Worm (Caenorhabditis elegans) whole organism, L4 larva: ENCODE measurements around the gene msa-1.

ENCODE experiments used
- D1046.2 ChIP-seq: fragments of 200-800 bp; sonication (Bioruptor generic); IDR thresholded peaks from 2 replicates; pipeline ENCODE4 v1.3.6; 2022; ENCODE audit warnings: missing genetic modification characterization, missing compliant biosample characterization
- T26A8.4 ChIP-seq: fragments of 200-800 bp; sonication (Bioruptor generic); IDR thresholded peaks from 2 replicates; pipeline ENCODE4 v1.3.6; 2022; ENCODE audit warnings: missing genetic modification characterization, missing compliant biosample characterization
- Y105C5A.15 ChIP-seq: fragments of 200-800 bp; sonication (Bioruptor generic); IDR thresholded peaks from 2 replicates; pipeline ENCODE4 v1.3.6; 2022; ENCODE audit warnings: missing genetic modification characterization, missing compliant biosample characterization
- ZK337.2 ChIP-seq: fragments of 200-800 bp; sonication (Bioruptor generic); IDR thresholded peaks from 2 replicates; pipeline ENCODE4 v1.3.6; 2022; ENCODE audit warnings: missing genetic modification reagents, missing genetic modification characterization, missing compliant biosample characterization
- ZK546.5 ChIP-seq, 2 experiments: sonication (generic microtip); optimal IDR thresholded peaks; 2 replicates each; lab custom pipeline; 2017; ENCODE audit warnings: missing biosample characterization in 2 of 2, missing genetic modification characterization in 2 of 2
- aha-1 ChIP-seq: fragments of 150-350 bp; peaks from one replicate; lab custom pipeline; 2014; ENCODE audit warnings: missing biosample characterization, missing genetic modification characterization
- arid-1 ChIP-seq: fragments of 200-800 bp; sonication (Bioruptor generic); conservative IDR thresholded peaks from 2 replicates; pipeline ENCODE4 v1.3.6; 2022; ENCODE audit warnings: missing genetic modification reagents, missing genetic modification characterization, missing compliant biosample characterization
- ceh-28 ChIP-seq: fragments of 150-350 bp; optimal IDR thresholded peaks from 2 replicates; lab custom pipeline; 2014; ENCODE audit warnings: missing biosample characterization, missing genetic modification reagents, missing genetic modification characterization
- ceh-62 ChIP-seq: sonication (generic microtip); optimal IDR thresholded peaks from 2 replicates; lab custom pipeline; 2017; ENCODE audit warnings: missing biosample characterization, missing genetic modification characterization
- ctbp-1 ChIP-seq: fragments of 200-800 bp; sonication (Bioruptor generic); IDR thresholded peaks from 2 replicates; pipeline ENCODE4 v1.3.6; 2022; ENCODE audit warnings: missing genetic modification reagents, missing genetic modification characterization, missing compliant biosample characterization
- daf-16 ChIP-seq, 3 experiments: sonication (generic microtip); optimal IDR thresholded peaks; 2 replicates each; lab custom pipeline; 2016 to 2017; ENCODE audit warnings: missing genetic modification characterization in 3 of 3, missing genetic modification reagents in 3 of 3, mild to moderate bottlenecking in 2 of 3, missing compliant biosample characterization in 2 of 3, missing biosample characterization in 1 of 3, moderate library complexity in 1 of 3
- dmd-6 ChIP-seq: fragments of 200-800 bp; sonication (Bioruptor generic); IDR thresholded peaks from 2 replicates; pipeline ENCODE4 v1.3.6; 2022; ENCODE audit warnings: missing genetic modification reagents, missing genetic modification characterization, missing compliant biosample characterization
- dmd-8 ChIP-seq: fragments of 200-800 bp; sonication (Bioruptor generic); IDR thresholded peaks from 2 replicates; pipeline ENCODE4 v1.3.6; 2022; ENCODE audit warnings: missing genetic modification characterization, missing compliant biosample characterization
- dpl-1 ChIP-seq: fragments of 150-350 bp; optimal IDR thresholded peaks from 2 replicates; lab custom pipeline; 2014; ENCODE audit warnings: missing biosample characterization, missing genetic modification reagents, missing genetic modification characterization
- duxl-1 ChIP-seq: sonication (generic microtip); optimal IDR thresholded peaks from 2 replicates; lab custom pipeline; 2016; ENCODE audit warnings: mild to moderate bottlenecking, missing genetic modification characterization, moderate library complexity, missing compliant biosample characterization; ENCODE audit not compliant: poor library complexity
- fos-1 ChIP-seq: fragments of 150-350 bp; optimal IDR thresholded peaks from 2 replicates; lab custom pipeline; 2014; ENCODE audit warnings: missing biosample characterization, missing genetic modification characterization
- hif-1 ChIP-seq, 2 experiments: sonication (generic microtip); optimal IDR thresholded peaks; 2 replicates each; lab custom pipeline; 2016 to 2017; ENCODE audit warnings: missing compliant biosample characterization in 2 of 2, missing genetic modification characterization in 2 of 2, missing genetic modification reagents in 2 of 2, missing genotype in 2 of 2, mild to moderate bottlenecking in 1 of 2
- hlh-11 ChIP-seq: fragments of 200-800 bp; sonication (Bioruptor generic); optimal IDR thresholded peaks from 2 replicates; lab custom pipeline; 2018; ENCODE audit warnings: mild to moderate bottlenecking, missing genetic modification characterization, missing compliant biosample characterization
- hlh-30 ChIP-seq: sonication (generic microtip); optimal IDR thresholded peaks from 2 replicates; lab custom pipeline; 2017; ENCODE audit warnings: antibody characterized with exemption, mild to moderate bottlenecking, missing genetic modification characterization, missing compliant biosample characterization; ENCODE audit not compliant: insufficient read depth
- hmg-1.1 ChIP-seq: fragments of 200-800 bp; sonication (Bioruptor generic); IDR thresholded peaks from 2 replicates; pipeline ENCODE4 v1.3.6; 2022; ENCODE audit warnings: missing genetic modification reagents, missing genetic modification characterization, missing compliant biosample characterization
- lin-15B ChIP-seq: fragments of 150-350 bp; sonication (generic microtip); optimal IDR thresholded peaks from 3 replicates; lab custom pipeline; 2014; ENCODE audit warnings: missing biosample characterization, missing genetic modification characterization
- lin-29 ChIP-seq: fragments of 200-800 bp; sonication (Bioruptor generic); IDR thresholded peaks from 2 replicates; pipeline ENCODE4 v1.3.6; 2022; ENCODE audit warnings: missing genetic modification reagents, missing genetic modification characterization, missing compliant biosample characterization
- madf-5 ChIP-seq, 2 experiments: fragments of 200-800 bp; sonication (Bioruptor generic); IDR thresholded peaks; 2 replicates each; pipeline ENCODE4 v1.3.6; 2022; ENCODE audit warnings: missing compliant biosample characterization in 2 of 2, missing genetic modification characterization in 2 of 2
- madf-9 ChIP-seq: fragments of 200-800 bp; sonication (Bioruptor generic); conservative IDR thresholded peaks from 2 replicates; pipeline ENCODE4 v1.3.6; 2022; ENCODE audit warnings: missing genetic modification reagents, missing genetic modification characterization, missing compliant biosample characterization
- mdl-1 ChIP-seq, 2 experiments: fragments of 150-350 bp in 1 of 2; sonication (generic microtip) in 1 of 2; optimal IDR thresholded peaks; 2 replicates each; lab custom pipeline; 2014 to 2017; ENCODE audit warnings: missing biosample characterization in 2 of 2, missing genetic modification characterization in 2 of 2
- mep-1 ChIP-seq: fragments of 150-350 bp; sonication (generic microtip); optimal IDR thresholded peaks from 3 replicates; lab custom pipeline; 2014; ENCODE audit warnings: missing biosample characterization, missing genetic modification characterization
- mxl-2 ChIP-seq: fragments of 200-800 bp; sonication (Bioruptor generic); conservative IDR thresholded peaks from 2 replicates; pipeline ENCODE4 v1.3.6; 2022; ENCODE audit warnings: missing genetic modification reagents, missing genetic modification characterization, missing compliant biosample characterization
- mxl-3 ChIP-seq: fragments of 200-800 bp; sonication (Bioruptor generic); optimal IDR thresholded peaks from 2 replicates; lab custom pipeline; 2018; ENCODE audit warnings: mild to moderate bottlenecking, missing genetic modification characterization, missing compliant biosample characterization
- nhr-11 ChIP-seq: fragments of 150-350 bp; optimal IDR thresholded peaks from 2 replicates; lab custom pipeline; 2014; ENCODE audit warnings: missing biosample characterization, missing genetic modification characterization
- nhr-25 ChIP-seq: sonication (generic microtip); optimal IDR thresholded peaks from 2 replicates; lab custom pipeline; 2017; ENCODE audit warnings: missing genetic modification characterization, mild to moderate bottlenecking, missing compliant biosample characterization, antibody characterized with exemption, moderate library complexity, borderline replicate concordance; ENCODE audit not compliant: insufficient read depth
- nhr-28 ChIP-seq: fragments of 150-350 bp; optimal IDR thresholded peaks from 2 replicates; lab custom pipeline; 2014; ENCODE audit warnings: missing biosample characterization, missing genetic modification characterization
- nhr-41 ChIP-seq: fragments of 200-800 bp; sonication (Bioruptor generic); IDR thresholded peaks from 2 replicates; pipeline ENCODE4 v1.3.6; 2022; ENCODE audit warnings: missing genetic modification reagents, missing genetic modification characterization, missing compliant biosample characterization
- nhr-48 ChIP-seq: sonication (generic microtip); optimal IDR thresholded peaks from 2 replicates; lab custom pipeline; 2016; ENCODE audit warnings: mild to moderate bottlenecking, missing genetic modification characterization, missing compliant biosample characterization
- nhr-77 ChIP-seq: fragments of 150-350 bp; optimal IDR thresholded peaks from 2 replicates; lab custom pipeline; 2014; ENCODE audit warnings: missing biosample characterization, missing genetic modification characterization
- pha-4 ChIP-seq, 2 experiments: fragments of 150-350 bp in 1 of 2; fragments of 200-800 bp in 1 of 2; sonication (Bioruptor generic) in 1 of 2; IDR thresholded peaks in 1 of 2; optimal IDR thresholded peaks in 1 of 2; 2 replicates each; pipeline versions ENCODE4 v1.3.6 to Lab custom; 2014 to 2022; ENCODE audit warnings: missing genetic modification characterization in 2 of 2, missing genetic modification reagents in 2 of 2, missing biosample characterization in 1 of 2, missing compliant biosample characterization in 1 of 2
- php-3 ChIP-seq: fragments of 200-800 bp; sonication (Bioruptor generic); IDR thresholded peaks from 2 replicates; pipeline ENCODE4 v1.3.6; 2022; ENCODE audit warnings: missing genetic modification reagents, missing genetic modification characterization, missing compliant biosample characterization
- saeg-2 ChIP-seq: fragments of 200-800 bp; sonication (Bioruptor generic); IDR thresholded peaks from 2 replicates; pipeline ENCODE4 v1.3.6; 2022; ENCODE audit warnings: missing genetic modification reagents, missing genetic modification characterization, missing compliant biosample characterization
- sdz-12 ChIP-seq: fragments of 200-800 bp; sonication (Bioruptor generic); optimal IDR thresholded peaks from 2 replicates; lab custom pipeline; 2018; ENCODE audit warnings: mild to moderate bottlenecking, missing genetic modification characterization, missing compliant biosample characterization
- set-16 ChIP-seq: fragments of 200-800 bp; sonication (Bioruptor generic); IDR thresholded peaks from 2 replicates; pipeline ENCODE4 v1.3.6; 2022; ENCODE audit warnings: missing genetic modification reagents, missing genetic modification characterization, missing compliant biosample characterization
- skn-1 ChIP-seq: fragments of 150-350 bp; optimal IDR thresholded peaks from 2 replicates; lab custom pipeline; 2014; ENCODE audit warnings: missing biosample characterization, missing genetic modification characterization
- snpc-4 ChIP-seq: fragments of 150-350 bp; optimal IDR thresholded peaks from 2 replicates; lab custom pipeline; 2014; ENCODE audit warnings: missing biosample characterization, missing genetic modification characterization
- spr-3 ChIP-seq: fragments of 200-800 bp; sonication (Bioruptor generic); optimal IDR thresholded peaks from 2 replicates; lab custom pipeline; 2018; ENCODE audit warnings: mild to moderate bottlenecking, missing genetic modification characterization, missing compliant biosample characterization
- unc-62 ChIP-seq, 3 experiments: fragments of 150-350 bp in 1 of 3; sonication (generic microtip); optimal IDR thresholded peaks in 2 of 3; peaks in 1 of 3; 1 replicate in 1 of 3; 2 replicates in 2 of 3; lab custom pipeline; 2014 to 2017; ENCODE audit warnings: missing biosample characterization in 3 of 3, missing genetic modification characterization in 3 of 3, missing genetic modification reagents in 3 of 3, missing genotype in 1 of 3
- zfp-2 ChIP-seq: sonication (generic microtip); optimal IDR thresholded peaks from 2 replicates; lab custom pipeline; 2016; ENCODE audit warnings: mild to moderate bottlenecking, missing genetic modification characterization, missing compliant biosample characterization
- zip-2 ChIP-seq: fragments of 150-350 bp; optimal IDR thresholded peaks from 2 replicates; lab custom pipeline; 2014; ENCODE audit warnings: missing biosample characterization, missing genetic modification characterization
- ztf-7 ChIP-seq: fragments of 150-350 bp; optimal IDR thresholded peaks from 2 replicates; lab custom pipeline; 2014; ENCODE audit warnings: missing biosample characterization, missing genetic modification characterization

msa-1 gene

ce11 chrIV:9120220-9120619, 31.8 kb downstream of the msa-1 start:
- TF ChIP-seq aha-1 (tag; lab: Kevin White, UChicago) (peak; percentile 91), hlh-11 (no peak)

- peak in 1 of 2 experiments; percentile 23 for TF ChIP-seq hif-1 (tag; optimal IDR thresholded peaks at IDR 0.05; lab: Kevin White, UChicago)
- peak; percentile 56 for TF ChIP-seq hlh-11
- TF ChIP-seq hlh-30 (tag; lab: Kevin White, UChicago), result peak; percentile 72
- TF ChIP-seq hmg-1.1 (GFP tag; lab: Robert Waterston, UW), result 0 out of 2 replicates have a peak, but pooled peaks have one; percentile 41
- no peak for TF ChIP-seq arid-1
- no peak for TF ChIP-seq nhr-77
- peak; percentile 62 to 84 for TF ChIP-seq mdl-1 (tag; optimal IDR thresholded peaks at IDR 0.05; lab: Kevin White, UChicago)
- TF ChIP-seq nhr-25 (tag; lab: Kevin White, UChicago), result peak; percentile 51
- TF ChIP-seq D1046.2 (GFP tag; lab: Robert Waterston, UW), result no peak
- TF ChIP-seq aha-1 (tag; lab: Kevin White, UChicago), result peak; percentile 81
- TF ChIP-seq mep-1 (tag; lab: Kevin White, UChicago), result peak; percentile 58
- no peak for TF ChIP-seq nhr-11 (tag; lab: Kevin White, UChicago)
- peak; percentile 67 for TF ChIP-seq mxl-3 (GFP tag; lab: Kevin White, UChicago)
- TF ChIP-seq sdz-12 (GFP tag; lab: Kevin White, UChicago), result no peak
- TF ChIP-seq nhr-28 (tag; lab: Kevin White, UChicago), result peak; percentile 74
- TF ChIP-seq Y105C5A.15 (GFP tag; lab: Robert Waterston, UW), result no peak
These were observed 33.2 kb downstream of the msa-1 start for ce11 chrIV:9121545-9121944.

- TF ChIP-seq madf-5 (GFP tag; IDR thresholded peaks at IDR 0.05; lab: Robert Waterston, UW), result no peak
- no peak for TF ChIP-seq dpl-1 (GFP tag; lab: Kevin White, UChicago)
- no peak for TF ChIP-seq ceh-28
- 0 out of 2 replicates have a peak, but pooled peaks have one; percentile 11 for TF ChIP-seq Y105C5A.15 (GFP tag; lab: Robert Waterston, UW)
- no peak for TF ChIP-seq ZK546.5 (tag; optimal IDR thresholded peaks at IDR 0.05; lab: Kevin White, UChicago)
- no peak for TF ChIP-seq unc-62 (GFP tag; optimal IDR thresholded peaks at IDR 0.05 in 1 of 2; lab: Kevin White, UChicago)
- TF ChIP-seq unc-62 (tag; optimal IDR thresholded peaks at IDR 0.05; lab: Kevin White, UChicago), result no peak
- TF ChIP-seq pha-4 (GFP tag; IDR thresholded peaks at IDR 0.05; lab: Robert Waterston, UW), result no peak
- no peak for TF ChIP-seq pha-4 (tag; optimal IDR thresholded peaks at IDR 0.05; lab: Kevin White, UChicago)
- TF ChIP-seq hlh-11, result no peak
- TF ChIP-seq php-3, result 0 out of 2 replicates have a peak, but pooled peaks have one; percentile 18
- TF ChIP-seq zip-2 (tag; lab: Kevin White, UChicago), result no peak
- no peak for TF ChIP-seq zfp-2
- TF ChIP-seq nhr-48 (tag; lab: Kevin White, UChicago), result no peak
- no peak for TF ChIP-seq madf-9 (GFP tag; lab: Robert Waterston, UW)
- TF ChIP-seq lin-29 (GFP tag; lab: Robert Waterston, UW), result no peak
- TF ChIP-seq fos-1 (tag; lab: Kevin White, UChicago), result no peak
- TF ChIP-seq dmd-6, result no peak
- no peak for TF ChIP-seq mxl-2
- TF ChIP-seq spr-3 (GFP tag; lab: Kevin White, UChicago), result no peak
- no peak for TF ChIP-seq saeg-2 (GFP tag; lab: Robert Waterston, UW)
- TF ChIP-seq T26A8.4, result peak; percentile 73
- no peak for TF ChIP-seq snpc-4
- no peak for TF ChIP-seq ceh-62 (tag; lab: Kevin White, UChicago)
- TF ChIP-seq daf-16 (GFP tag; optimal IDR thresholded peaks at IDR 0.05; lab: Kevin White, UChicago), result no peak
- peak; percentile 19 for TF ChIP-seq daf-16 (tag; optimal IDR thresholded peaks at IDR 0.05; lab: Kevin White, UChicago)
- TF ChIP-seq lin-15B (tag; lab: Kevin White, UChicago), result no peak
- no peak for TF ChIP-seq ctbp-1 (GFP tag; lab: Robert Waterston, UW)
- TF ChIP-seq nhr-41 (GFP tag; lab: Robert Waterston, UW), result 0 out of 2 replicates have a peak, but pooled peaks have one; percentile 26
- TF ChIP-seq dmd-8 (GFP tag; lab: Robert Waterston, UW), result no peak
- TF ChIP-seq ZK337.2, result no peak
- no peak for TF ChIP-seq duxl-1 (tag; lab: Kevin White, UChicago)
- no peak for TF ChIP-seq ztf-7 (tag; lab: Kevin White, UChicago)
- TF ChIP-seq skn-1, result no peak
- no peak for TF ChIP-seq set-16 (GFP tag; lab: Robert Waterston, UW)
These were observed 42.2 kb downstream of the msa-1 start for ce11 chrIV:9130605-9131004.
